Worm (Caenorhabditis elegans) whole organism, L4/young adult: ENCODE measurements around the gene Y54F10BM.22.

Experiments used
- W03F9.2 ChIP-seq: fragments of 150-350 bp; optimal IDR thresholded peaks from 2 replicates; lab custom pipeline; 2014; ENCODE audit warnings: missing biosample characterization, missing genetic modification characterization
- dao-5 ChIP-seq: sonication (generic microtip); optimal IDR thresholded peaks from 2 replicates; lab custom pipeline; 2016; ENCODE audit warnings: missing genotype, missing genetic modification characterization, moderate library complexity, missing compliant biosample characterization
- him-1 ChIP-seq: sonication (generic microtip); optimal IDR thresholded peaks from 2 replicates; lab custom pipeline; 2016; ENCODE audit warnings: missing genotype, missing genetic modification reagents, missing genetic modification characterization, missing compliant biosample characterization

DNA sequence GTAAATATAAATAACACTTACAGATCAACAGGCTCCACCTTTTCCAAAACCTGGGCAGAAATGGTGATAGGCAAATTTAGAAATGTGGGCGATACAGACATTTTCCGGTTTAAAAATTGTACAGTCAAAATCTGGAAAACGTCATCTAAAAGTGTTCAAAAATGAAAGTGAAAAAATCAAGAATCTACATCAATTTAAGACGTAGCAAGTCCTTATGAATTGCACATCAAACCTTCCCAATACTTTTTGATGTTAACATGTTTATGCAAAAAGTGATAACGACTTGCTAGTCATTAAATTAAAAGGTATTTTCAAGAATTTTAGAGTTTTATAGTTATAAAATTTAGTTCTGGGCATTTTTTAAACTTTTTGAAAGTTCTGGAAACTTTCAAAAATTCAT, 29.4 kb upstream of the Y54F10BM.22 start, which contains the start of gene fbxa-7:
- TF ChIP-seq him-1 (tag; lab: Kevin White, UChicago) (no peak), W03F9.2 (tag; lab: Kevin White, UChicago) (no peak), dao-5 (tag; lab: Kevin White, UChicago) (no peak)
